Worm (Caenorhabditis elegans): Measurements from ENCODE around the gene ins-12.

- TF ChIP-seq cog-1 (tag; optimal IDR thresholded peaks at IDR 0.05) (no peak), ref-1 (GFP tag; conservative IDR thresholded peaks at IDR 0.05) (no peak), flt-1 (GFP tag; IDR thresholded peaks at IDR 0.05) (no peak), T22C8.4 (GFP tag; IDR thresholded peaks at IDR 0.05) (no peak), ztf-23 (GFP tag; IDR thresholded peaks at IDR 0.05) (no peak), tab-1 (GFP tag; IDR thresholded peaks at IDR 0.05) (no peak), klf-2 (GFP tag; conservative IDR thresholded peaks at IDR 0.05) (no peak)
Observed at ce11 chrII:5582309-5582708, 27.9 kb downstream of the ins-12 start, which contains the start of gene T25E4.2.

Data from whole organism, midembryonic.